Fruit fly (Drosophila melanogaster): ENCODE measurements around the gene DENR.

Gene DENR

dm6 chrX:16836805-16837333, 49.5 kb downstream of the DENR start:
- TF ChIP-seq kay (GFP tag; ENCODE audit: borderline replicate concordance) (peak; percentile 58), Hr96 (GFP tag; optimal IDR thresholded peaks at IDR 0.05) (no peak)

- no peak for TF ChIP-seq Mnt (GFP tag; optimal IDR thresholded peaks at IDR 0.05)
- peak; percentile 28 for TF ChIP-seq tj (GFP tag; optimal IDR thresholded peaks at IDR 0.05)
- peak; percentile 61 for TF ChIP-seq ovo (GFP tag; optimal IDR thresholded peaks at IDR 0.05)
Observed at dm6 chrX:16836091-16836799, 50.1 kb downstream of the DENR start.

Data from whole organism, adult.